Worm (Caenorhabditis elegans) whole organism, L2 larva: ENCODE results near the gene apl-1.
A peak's percentile ranks its signal among the peaks of the same experiment; 100 is the strongest.

Experiments used
- C34F6.9 ChIP-seq: fragments of 150-350 bp; optimal IDR thresholded peaks from 2 replicates; lab custom pipeline; 2014; ENCODE audit warnings: missing biosample characterization, missing genetic modification characterization
- F13H6.1 ChIP-seq: sonication (generic microtip); optimal IDR thresholded peaks from 2 replicates; lab custom pipeline; 2016; ENCODE audit warnings: missing genetic modification characterization, missing compliant biosample characterization
- Y55F3AM.14 ChIP-seq: fragments of 200-800 bp; sonication (Bioruptor generic); optimal IDR thresholded peaks from 2 replicates; lab custom pipeline; 2018; ENCODE audit warnings: mild to moderate bottlenecking, missing genetic modification characterization, missing compliant biosample characterization
- ZK546.5 ChIP-seq: sonication (generic microtip); optimal IDR thresholded peaks from 2 replicates; lab custom pipeline; 2017; ENCODE audit warnings: missing biosample characterization, missing genetic modification characterization
- aly-2 ChIP-seq: fragments of 150-350 bp; optimal IDR thresholded peaks from 2 replicates; lab custom pipeline; 2014; ENCODE audit warnings: missing biosample characterization, missing genetic modification characterization
- ama-1 ChIP-seq: fragments of 150-350 bp; optimal IDR thresholded peaks from 2 replicates; lab custom pipeline; 2018; ENCODE audit warnings: inconsistent platforms
- blmp-1 ChIP-seq: sonication (generic microtip); optimal IDR thresholded peaks from 2 replicates; lab custom pipeline; 2017; ENCODE audit warnings: missing genetic modification characterization, mild to moderate bottlenecking, missing compliant biosample characterization, antibody characterized with exemption, moderate library complexity; ENCODE audit not compliant: insufficient read depth
- ceh-16 ChIP-seq: fragments of 150-350 bp; optimal IDR thresholded peaks from 2 replicates; lab custom pipeline; 2014; ENCODE audit warnings: missing biosample characterization, missing genetic modification characterization
- ceh-82 ChIP-seq: fragments of 150-350 bp; optimal IDR thresholded peaks from 2 replicates; lab custom pipeline; 2014; ENCODE audit warnings: missing biosample characterization, missing genetic modification characterization
- fos-1 ChIP-seq: fragments of 150-350 bp; optimal IDR thresholded peaks from 2 replicates; lab custom pipeline; 2014; ENCODE audit warnings: missing biosample characterization, missing genetic modification characterization
- gmeb-1 ChIP-seq: fragments of 150-350 bp; optimal IDR thresholded peaks from 2 replicates; lab custom pipeline; 2014; ENCODE audit warnings: missing biosample characterization, missing genetic modification characterization
- lin-11 ChIP-seq: fragments of 150-350 bp; sonication (generic microtip); optimal IDR thresholded peaks from 2 replicates; lab custom pipeline; 2014; ENCODE audit warnings: missing biosample characterization, missing genetic modification characterization, inconsistent platforms, mixed read lengths
- lin-13 ChIP-seq: fragments of 150-350 bp; optimal IDR thresholded peaks from 2 replicates; lab custom pipeline; 2014; ENCODE audit warnings: missing biosample characterization, missing genetic modification reagents, missing genetic modification characterization
- lin-39 ChIP-seq: fragments of 150-350 bp; optimal IDR thresholded peaks from 2 replicates; lab custom pipeline; 2014; ENCODE audit warnings: missing biosample characterization, missing genetic modification reagents, missing genetic modification characterization
- lsy-2 ChIP-seq, 2 experiments: fragments of 150-350 bp in 1 of 2; sonication (generic microtip) in 1 of 2; optimal IDR thresholded peaks; 2 replicates each; lab custom pipeline; 2014 to 2017; ENCODE audit warnings: missing biosample characterization in 2 of 2, missing genetic modification characterization in 2 of 2
- mab-5 ChIP-seq: fragments of 150-350 bp; optimal IDR thresholded peaks from 2 replicates; lab custom pipeline; 2014; ENCODE audit warnings: missing biosample characterization, missing genetic modification characterization
- mbf-1 ChIP-seq: sonication (generic microtip); optimal IDR thresholded peaks from 2 replicates; lab custom pipeline; 2017; ENCODE audit warnings: missing biosample characterization, missing genetic modification characterization
- mdl-1 ChIP-seq, 2 experiments: fragments of 150-350 bp in 1 of 2; sonication (generic microtip) in 1 of 2; optimal IDR thresholded peaks; 2 replicates each; lab custom pipeline; 2017; ENCODE audit warnings: missing biosample characterization in 2 of 2, missing genetic modification characterization in 2 of 2
- nhr-10 ChIP-seq: sonication (generic microtip); optimal IDR thresholded peaks from 2 replicates; lab custom pipeline; 2017; ENCODE audit warnings: missing biosample characterization, missing genetic modification characterization
- nhr-21 ChIP-seq: fragments of 150-350 bp; optimal IDR thresholded peaks from 2 replicates; lab custom pipeline; 2014; ENCODE audit warnings: missing biosample characterization, missing genetic modification characterization
- nhr-23 ChIP-seq: fragments of 150-350 bp; optimal IDR thresholded peaks from 2 replicates; lab custom pipeline; 2014; ENCODE audit warnings: missing biosample characterization, missing genetic modification reagents, missing genetic modification characterization
- nhr-6 ChIP-seq: fragments of 150-350 bp; optimal IDR thresholded peaks from 2 replicates; lab custom pipeline; 2014; ENCODE audit warnings: missing biosample characterization, missing genetic modification characterization
- nhr-77 ChIP-seq: fragments of 150-350 bp; optimal IDR thresholded peaks from 2 replicates; lab custom pipeline; 2014; ENCODE audit warnings: missing biosample characterization, missing genetic modification characterization
- peb-1 ChIP-seq: fragments of 150-350 bp; optimal IDR thresholded peaks from 2 replicates; lab custom pipeline; 2014; ENCODE audit warnings: missing biosample characterization, missing genetic modification characterization
- sem-4 ChIP-seq: fragments of 150-350 bp; optimal IDR thresholded peaks from 2 replicates; lab custom pipeline; 2014; ENCODE audit warnings: missing biosample characterization, missing genetic modification reagents, missing genetic modification characterization
- sma-9 ChIP-seq, 2 experiments: fragments of 150-350 bp in 1 of 2; sonication (generic microtip) in 1 of 2; optimal IDR thresholded peaks; 2 replicates each; lab custom pipeline; 2014 to 2016; ENCODE audit warnings: missing genetic modification characterization in 2 of 2, mild to moderate bottlenecking in 1 of 2, missing biosample characterization in 1 of 2, missing compliant biosample characterization in 1 of 2, missing genetic modification reagents in 1 of 2, moderate library complexity in 1 of 2
- snpc-4 ChIP-seq: fragments of 150-350 bp; optimal IDR thresholded peaks from 2 replicates; lab custom pipeline; 2014; ENCODE audit warnings: missing biosample characterization, missing genetic modification characterization
- unc-55 ChIP-seq: fragments of 150-350 bp; sonication (generic microtip); optimal IDR thresholded peaks from 3 replicates; lab custom pipeline; 2014; ENCODE audit warnings: missing biosample characterization, missing genetic modification reagents, missing genetic modification characterization
- zag-1 ChIP-seq: fragments of 150-350 bp; optimal IDR thresholded peaks from 2 replicates; lab custom pipeline; 2014; ENCODE audit warnings: missing biosample characterization, missing genetic modification characterization
- ztf-1 ChIP-seq: fragments of 200-800 bp; sonication (Bioruptor generic); conservative IDR thresholded peaks from 2 replicates; pipeline ENCODE4 v1.3.6; 2022; ENCODE audit warnings: missing genetic modification characterization, missing compliant biosample characterization
- ztf-4 ChIP-seq: fragments of 150-350 bp; optimal IDR thresholded peaks from 2 replicates; lab custom pipeline; 2014; ENCODE audit warnings: missing biosample characterization, missing genetic modification characterization

Gene apl-1

ce11 chrX:5151403-5151802, 34.7 kb upstream of the apl-1 start:
- TF ChIP-seq lsy-2 (tag; optimal IDR thresholded peaks at IDR 0.05; lab: Kevin White, UChicago): peak in 1 of 2 experiments; percentile 19
- peak; percentile 5 for TF ChIP-seq nhr-21 (tag; lab: Kevin White, UChicago)
- TF ChIP-seq nhr-77: no peak
- peak; percentile 42 for TF ChIP-seq unc-55
- TF ChIP-seq, all 48 proteins: peak for 3

ce11 chrX:5150389-5150788, 33.7 kb upstream of the apl-1 start, which contains the start of gene dpy-8:
Gene dpy-8, minus strand, starts transcription at chrX:5150476.
- TF ChIP-seq ceh-82 (tag; lab: Kevin White, UChicago) (no peak), nhr-10 (tag; lab: Kevin White, UChicago) (no peak), ama-1 (lab: Kevin White, UChicago) (no peak), lin-13 (GFP tag; lab: Kevin White, UChicago) (no peak), lin-39 (tag; lab: Kevin White, UChicago) (no peak), blmp-1 (tag; lab: Kevin White, UChicago) (peak; percentile 73), mab-5 (tag; lab: Kevin White, UChicago) (no peak), aly-2 (no peak), lin-11 (tag; lab: Kevin White, UChicago) (no peak), sem-4 (tag; lab: Kevin White, UChicago) (no peak), snpc-4 (tag; lab: Kevin White, UChicago) (no peak), nhr-23 (tag; lab: Kevin White, UChicago) (no peak), nhr-6 (no peak), nhr-21 (tag; lab: Kevin White, UChicago) (peak; percentile 27), mbf-1 (tag; lab: Kevin White, UChicago) (no peak), fos-1 (tag; lab: Kevin White, UChicago) (no peak)

ce11 chrX:5147918-5148317, 31.3 kb upstream of the apl-1 start, which contains the start of gene C31H2.14:
Gene C31H2.14, plus strand, starts transcription at chrX:5148218.
- TF ChIP-seq snpc-4 (tag; lab: Kevin White, UChicago) (no peak), lin-39 (tag; lab: Kevin White, UChicago) (no peak), gmeb-1 (tag; lab: Kevin White, UChicago) (no peak), ztf-1 (no peak), ceh-16 (tag; lab: Kevin White, UChicago) (no peak), ztf-4 (tag; lab: Kevin White, UChicago) (no peak), zag-1 (tag; lab: Kevin White, UChicago) (no peak), nhr-21 (tag; lab: Kevin White, UChicago) (no peak), mdl-1 (tag; optimal IDR thresholded peaks at IDR 0.05; lab: Kevin White, UChicago) (no peak), ZK546.5 (no peak), C34F6.9 (no peak), F13H6.1 (tag; lab: Kevin White, UChicago) (no peak), ceh-82 (tag; lab: Kevin White, UChicago) (no peak), peb-1 (tag; lab: Kevin White, UChicago) (no peak)

ce11 chrX:5142403-5142802, 25.7 kb upstream of the apl-1 start:
- TF ChIP-seq F13H6.1 (tag; lab: Kevin White, UChicago) (peak; percentile 69), lsy-2 (tag; optimal IDR thresholded peaks at IDR 0.05; lab: Kevin White, UChicago) (no peak)

DNA sequence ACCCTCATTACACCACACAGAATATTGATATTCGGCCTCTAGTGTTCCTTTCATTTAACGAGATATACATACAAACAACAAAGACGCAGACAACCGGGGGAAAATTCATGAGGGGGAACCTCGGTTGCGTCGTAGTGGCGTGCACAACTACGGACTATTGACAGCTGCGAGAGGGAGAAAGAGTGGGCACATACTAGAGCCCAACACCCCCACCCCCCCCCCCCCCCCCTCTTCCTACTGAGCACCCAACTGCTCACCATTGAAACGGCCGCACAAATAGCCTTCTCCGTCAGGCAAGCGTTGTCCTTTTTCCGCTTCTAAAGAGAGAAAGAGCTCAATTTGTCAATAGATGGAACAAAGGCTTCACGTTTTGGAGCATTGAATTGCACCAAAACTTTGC, 23.5 kb upstream of the apl-1 start:
- TF ChIP-seq unc-55: peak; percentile 21
- TF ChIP-seq Y55F3AM.14 (GFP tag; lab: Kevin White, UChicago): peak; percentile 19
- peak; percentile 31 for TF ChIP-seq C34F6.9
- peak; percentile 41 for TF ChIP-seq sma-9 (GFP tag; optimal IDR thresholded peaks at IDR 0.05; lab: Kevin White, UChicago)
- no peak for TF ChIP-seq sma-9 (tag; optimal IDR thresholded peaks at IDR 0.05; lab: Kevin White, UChicago)
- TF ChIP-seq gmeb-1 (tag; lab: Kevin White, UChicago): no peak
- no peak for TF ChIP-seq mab-5 (tag; lab: Kevin White, UChicago)
- TF ChIP-seq nhr-10 (tag; lab: Kevin White, UChicago): no peak
- TF ChIP-seq lin-11 (tag; lab: Kevin White, UChicago): no peak
- TF ChIP-seq, all 48 proteins: peak for 4
